Fruit fly (Drosophila melanogaster) S2 (cell line): ENCODE data around the gene chinmo.

Source experiments
- CG8478 ChIP-seq: fragments of >200 bp; optimal IDR thresholded peaks from 2 replicates; lab custom pipeline; 2018
- CTCF ChIP-seq, 2 experiments: fragments of >200 bp; optimal IDR thresholded peaks; 2 replicates each; lab custom pipeline; 2018

DNA sequence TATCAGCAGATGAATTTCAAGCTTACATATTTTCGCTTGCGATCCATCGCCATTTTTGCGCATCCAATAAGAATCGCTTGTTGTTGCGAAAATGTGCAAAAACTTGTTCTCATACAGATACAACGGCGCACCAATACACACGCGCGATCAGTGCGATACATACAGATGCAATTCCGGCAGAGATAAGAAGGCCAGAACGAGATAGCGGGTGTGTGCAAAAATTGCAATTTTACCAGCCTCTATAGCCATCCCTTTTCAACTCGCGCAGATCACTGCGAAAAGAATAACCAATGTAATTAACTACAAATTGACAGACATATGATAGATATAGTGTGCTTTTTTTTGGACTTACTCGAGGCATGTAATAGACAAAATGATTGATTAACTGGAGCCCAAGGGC is 6.7 kb upstream of the chinmo start:
- TF ChIP-seq CG8478: peak; percentile 84
- TF ChIP-seq CTCF (optimal IDR thresholded peaks at IDR 0.05; lab: Kevin White, UChicago): no peak
